Fruit fly (Drosophila melanogaster) whole organism, embryonic: Measurements from ENCODE around the gene CG15196.

Experiments
- Antp ChIP-seq: fragments of 200-800 bp; sonication (Bioruptor generic); optimal IDR thresholded peaks from 3 replicates; lab custom pipeline; 2016; ENCODE audit warnings: missing biosample characterization, missing genetic modification characterization
- Atf3 ChIP-seq: fragments of 200-800 bp; sonication (Bioruptor generic); optimal IDR thresholded peaks from 3 replicates; lab custom pipeline; 2016; ENCODE audit warnings: missing biosample characterization, missing genetic modification characterization
- C15 ChIP-seq: fragments of 200-800 bp; sonication (Bioruptor generic); IDR thresholded peaks from 3 replicates; pipeline ENCODE4 v1.3.6; 2022; ENCODE audit warnings: missing biosample characterization, missing genetic modification characterization
- CG10654 ChIP-seq: fragments of 200-800 bp; sonication (Bioruptor generic); optimal IDR thresholded peaks from 2 replicates; lab custom pipeline; 2016; ENCODE audit warnings: missing biosample characterization, missing genetic modification characterization
- CG11456 ChIP-seq: fragments of 200-800 bp; sonication (Bioruptor generic); IDR thresholded peaks from 3 replicates; pipeline ENCODE4 v1.3.6; 2022; ENCODE audit warnings: missing biosample characterization, missing genetic modification characterization
- CG12744 ChIP-seq: fragments of 200-800 bp; sonication (Bioruptor generic); optimal IDR thresholded peaks from 2 replicates; lab custom pipeline; 2016; ENCODE audit warnings: missing biosample characterization, missing genetic modification characterization
- CG14014 ChIP-seq: fragments of 200-800 bp; sonication (Bioruptor generic); IDR thresholded peaks from 2 replicates; pipeline ENCODE4 v1.3.6; 2022; ENCODE audit warnings: missing biosample characterization, missing genetic modification characterization
- CG14860 ChIP-seq: fragments of 200-800 bp; sonication (Bioruptor generic); IDR thresholded peaks from 3 replicates; pipeline ENCODE4 v1.3.6; 2022; ENCODE audit warnings: missing biosample characterization, missing genetic modification characterization; ENCODE audit not compliant: partially characterized antibody
- CG15514 ChIP-seq: fragments of 200-800 bp; sonication (Bioruptor generic); optimal IDR thresholded peaks from 3 replicates; lab custom pipeline; 2017; ENCODE audit warnings: missing biosample characterization, missing genetic modification characterization, mild to moderate bottlenecking, moderate library complexity, missing genetic modification reagents
- CG17186 ChIP-seq: fragments of 200-800 bp; sonication (Bioruptor generic); optimal IDR thresholded peaks from 3 replicates; lab custom pipeline; 2017; ENCODE audit warnings: missing biosample characterization, missing genetic modification reagents, missing genetic modification characterization
- CG17359 ChIP-seq: fragments of 200-800 bp; sonication (Bioruptor generic); optimal IDR thresholded peaks from 3 replicates; lab custom pipeline; 2018; ENCODE audit warnings: missing biosample characterization, mild to moderate bottlenecking, missing genetic modification characterization, moderate library complexity
- CG17568 ChIP-seq: fragments of 200-800 bp; sonication (Bioruptor generic); optimal IDR thresholded peaks from 2 replicates; lab custom pipeline; 2018; ENCODE audit warnings: missing biosample characterization, mild to moderate bottlenecking, missing genetic modification characterization, moderate library complexity
- CG18619 ChIP-seq: fragments of 200-800 bp; sonication (Bioruptor generic); optimal IDR thresholded peaks from 3 replicates; lab custom pipeline; 2017; ENCODE audit warnings: missing biosample characterization, mild to moderate bottlenecking, missing genetic modification characterization
- CG2116 ChIP-seq: fragments of 200-800 bp; sonication (Bioruptor generic); optimal IDR thresholded peaks from 3 replicates; lab custom pipeline; 2018; ENCODE audit warnings: missing biosample characterization, mild to moderate bottlenecking, missing genetic modification characterization
- CG2712 ChIP-seq: fragments of 200-800 bp; optimal IDR thresholded peaks from 3 replicates; lab custom pipeline; 2019; ENCODE audit warnings: missing biosample characterization, mild to moderate bottlenecking, missing genetic modification characterization, moderate library complexity
- CG33213 ChIP-seq: fragments of 200-800 bp; sonication (Bioruptor generic); optimal IDR thresholded peaks from 3 replicates; lab custom pipeline; 2016; ENCODE audit warnings: missing biosample characterization, missing genetic modification characterization
- CG42726 ChIP-seq: fragments of 200-800 bp; sonication (Bioruptor generic); IDR thresholded peaks from 2 replicates; pipeline ENCODE4 v1.3.6; 2022; ENCODE audit warnings: missing biosample characterization, missing genetic modification characterization; ENCODE audit not compliant: partially characterized antibody
- CG4282 ChIP-seq: fragments of 200-800 bp; sonication (Bioruptor generic); optimal IDR thresholded peaks from 2 replicates; lab custom pipeline; 2016; ENCODE audit warnings: missing biosample characterization, missing genetic modification characterization
- CG43689 ChIP-seq: fragments of 200-800 bp; sonication (Bioruptor generic); IDR thresholded peaks from 2 replicates; pipeline ENCODE4 v1.3.6; 2022; ENCODE audit warnings: missing biosample characterization, missing genetic modification characterization
- CG4820 ChIP-seq: fragments of 200-800 bp; sonication (Bioruptor generic); optimal IDR thresholded peaks from 3 replicates; lab custom pipeline; 2016; ENCODE audit warnings: missing biosample characterization, missing genetic modification characterization
- CG6854 ChIP-seq: fragments of 200-800 bp; sonication (Bioruptor generic); optimal IDR thresholded peaks from 3 replicates; lab custom pipeline; 2017; ENCODE audit warnings: missing biosample characterization, mild to moderate bottlenecking, missing genetic modification characterization
- CG7357 ChIP-seq: fragments of 200-800 bp; sonication (Bioruptor generic); IDR thresholded peaks from 3 replicates; pipeline ENCODE4 v1.3.6; 2022; ENCODE audit warnings: missing biosample characterization, missing genetic modification characterization
- CG9727 ChIP-seq: fragments of 200-800 bp; sonication (Bioruptor generic); optimal IDR thresholded peaks from 3 replicates; lab custom pipeline; 2017; ENCODE audit warnings: missing biosample characterization, mild to moderate bottlenecking, missing genetic modification characterization
- Dad ChIP-seq: fragments of 200-800 bp; sonication (Bioruptor generic); optimal IDR thresholded peaks from 3 replicates; lab custom pipeline; 2016; ENCODE audit warnings: missing biosample characterization, missing genetic modification characterization
- Ets65A ChIP-seq: fragments of 200-800 bp; sonication (Bioruptor generic); peaks from one replicate; lab custom pipeline; 2016; ENCODE audit warnings: missing biosample characterization, missing genetic modification characterization
- Gsc ChIP-seq: fragments of 200-800 bp; sonication (Bioruptor generic); IDR thresholded peaks from 2 replicates; pipeline ENCODE4 v1.3.6; 2022; ENCODE audit warnings: missing biosample characterization, missing genetic modification characterization
- Jarid2 ChIP-seq: fragments of 200-800 bp; sonication (Bioruptor generic); optimal IDR thresholded peaks from 3 replicates; lab custom pipeline; 2017; ENCODE audit warnings: mild to moderate bottlenecking, missing biosample characterization, missing genetic modification reagents, missing genetic modification characterization
- TFAM ChIP-seq: fragments of 200-800 bp; sonication (Bioruptor generic); optimal IDR thresholded peaks from 2 replicates; lab custom pipeline; 2017; ENCODE audit warnings: missing biosample characterization, missing genetic modification characterization, inconsistent platforms
- Taf1 ChIP-seq: fragments of 200-800 bp; sonication (Bioruptor generic); IDR thresholded peaks from 2 replicates; pipeline ENCODE4 v1.3.6; 2022; ENCODE audit warnings: missing biosample characterization, missing genetic modification characterization
- Usf ChIP-seq: fragments of 200-800 bp; sonication (Bioruptor generic); optimal IDR thresholded peaks from 2 replicates; lab custom pipeline; 2017; ENCODE audit warnings: missing genotype, missing biosample characterization, missing genetic modification characterization
- ab ChIP-seq: fragments of 200-800 bp; sonication (Bioruptor generic); optimal IDR thresholded peaks from 2 replicates; lab custom pipeline; 2016; ENCODE audit warnings: missing biosample characterization, missing genetic modification characterization
- ap ChIP-seq: fragments of 200-800 bp; sonication (Bioruptor generic); IDR thresholded peaks from 2 replicates; pipeline ENCODE4 v1.3.6; 2022; ENCODE audit warnings: missing biosample characterization, missing genetic modification characterization
- bowl ChIP-seq: fragments of 200-800 bp; sonication (Bioruptor generic); IDR thresholded peaks from 2 replicates; pipeline ENCODE4 v1.3.6; 2022; ENCODE audit warnings: missing biosample characterization, missing genetic modification characterization
- da ChIP-seq: fragments of 200-800 bp; sonication (Bioruptor generic); optimal IDR thresholded peaks from 2 replicates; lab custom pipeline; 2016; ENCODE audit warnings: missing biosample characterization, missing genetic modification characterization
- dimm ChIP-seq: fragments of 200-800 bp; sonication (Bioruptor generic); IDR thresholded peaks from 2 replicates; pipeline ENCODE4 v1.3.6; 2022; ENCODE audit warnings: missing biosample characterization, missing genetic modification characterization
- dm ChIP-seq: fragments of 200-800 bp; sonication (Bioruptor generic); optimal IDR thresholded peaks from 3 replicates; lab custom pipeline; 2016; ENCODE audit warnings: missing biosample characterization, missing genetic modification characterization
- eyg ChIP-seq: fragments of 200-800 bp; sonication (Bioruptor generic); optimal IDR thresholded peaks from 3 replicates; lab custom pipeline; 2016; ENCODE audit warnings: missing biosample characterization, missing genetic modification characterization
- fd102C ChIP-seq: fragments of 200-800 bp; sonication (Bioruptor generic); optimal IDR thresholded peaks from 2 replicates; lab custom pipeline; 2018; ENCODE audit warnings: missing biosample characterization, mild to moderate bottlenecking, missing genetic modification characterization, moderate library complexity
- grn ChIP-seq: fragments of 200-800 bp; sonication (Bioruptor generic); optimal IDR thresholded peaks from 3 replicates; lab custom pipeline; 2017; ENCODE audit warnings: missing biosample characterization, missing genetic modification characterization
- her ChIP-seq: fragments of 200-800 bp; sonication (Bioruptor generic); optimal IDR thresholded peaks from 2 replicates; lab custom pipeline; 2016; ENCODE audit warnings: missing biosample characterization, missing genetic modification characterization
- insv ChIP-seq, 2 experiments: fragments of 200-800 bp; sonication (Bioruptor generic); optimal IDR thresholded peaks; 3 replicates each; lab custom pipeline; 2016 to 2018; ENCODE audit warnings: missing biosample characterization in 2 of 2, missing genetic modification characterization in 2 of 2
- inv ChIP-seq: fragments of 200-800 bp; sonication (Bioruptor generic); IDR thresholded peaks from 2 replicates; pipeline ENCODE4 v1.3.6; 2022; ENCODE audit warnings: missing biosample characterization, missing genetic modification characterization; ENCODE audit not compliant: partially characterized antibody
- jumu ChIP-seq: fragments of 200-800 bp; sonication (Bioruptor generic); optimal IDR thresholded peaks from 3 replicates; lab custom pipeline; 2016; ENCODE audit warnings: missing biosample characterization, missing genetic modification characterization
- mam ChIP-seq: fragments of 200-800 bp; sonication (Bioruptor generic); optimal IDR thresholded peaks from 3 replicates; lab custom pipeline; 2016; ENCODE audit warnings: missing biosample characterization, missing genetic modification characterization
- mld ChIP-seq: fragments of 200-800 bp; sonication (Bioruptor generic); IDR thresholded peaks from 3 replicates; pipeline ENCODE4 v1.3.6; 2022; ENCODE audit warnings: missing biosample characterization, missing genetic modification characterization; ENCODE audit not compliant: partially characterized antibody
- sd ChIP-seq: fragments of 200-800 bp; sonication (Bioruptor generic); optimal IDR thresholded peaks from 3 replicates; lab custom pipeline; 2018; ENCODE audit warnings: missing biosample characterization, mild to moderate bottlenecking, missing genetic modification characterization, moderate library complexity
- so ChIP-seq: fragments of 200-800 bp; sonication (Bioruptor generic); IDR thresholded peaks from 3 replicates; pipeline ENCODE4 v1.3.6; 2022; ENCODE audit warnings: missing biosample characterization, missing genetic modification characterization
- sob ChIP-seq: fragments of 200-800 bp; sonication (Bioruptor generic); IDR thresholded peaks from 2 replicates; pipeline ENCODE4 v1.3.6; 2022; ENCODE audit warnings: missing biosample characterization, missing genetic modification characterization
- sug ChIP-seq: fragments of 200-800 bp; optimal IDR thresholded peaks from 2 replicates; lab custom pipeline; 2019; ENCODE audit warnings: missing biosample characterization, mild to moderate bottlenecking, missing genetic modification characterization, moderate library complexity
- usp ChIP-seq: fragments of >200 bp; optimal IDR thresholded peaks from 2 replicates; lab custom pipeline; 2017; ENCODE audit warnings: missing biosample characterization, missing genetic modification characterization
- vvl ChIP-seq: fragments of 200-800 bp; sonication (Bioruptor generic); IDR thresholded peaks from 2 replicates; pipeline ENCODE4 v1.3.6; 2022; ENCODE audit warnings: missing biosample characterization, missing genetic modification characterization
- zfh1 ChIP-seq: fragments of 200-800 bp; sonication (Bioruptor generic); IDR thresholded peaks from 3 replicates; pipeline ENCODE4 v1.3.6; 2022; ENCODE audit warnings: missing biosample characterization, missing genetic modification characterization

CG15196 gene

dm6 chrX:11379139-11379538, 30.6 kb upstream of the CG15196 start (continued):
- TF ChIP-seq insv (GFP tag; optimal IDR thresholded peaks at IDR 0.05; lab: Kevin White, UChicago) (no peak), CG43689 (GFP tag; lab: Robert Waterston, UW) (no peak), mam (GFP tag; lab: Kevin White, UChicago) (peak; percentile 50), CG14014 (peak; percentile 46), CG2116 (GFP tag; lab: Kevin White, UChicago) (no peak), dm (GFP tag; lab: Kevin White, UChicago) (no peak), Ets65A (GFP tag; lab: Kevin White, UChicago) (peak; percentile 47), Dad (GFP tag; lab: Kevin White, UChicago) (no peak), da (GFP tag; lab: Kevin White, UChicago) (no peak), CG17359 (tag; lab: Kevin White, UChicago) (peak; percentile 46), C15 (no peak), Atf3 (GFP tag; lab: Kevin White, UChicago) (no peak), so (GFP tag; lab: Robert Waterston, UW) (peak; percentile 23; the same call in 1 of the 3 replicates), zfh1 (peak; percentile 45; the same call in 1 of the 3 replicates), inv (GFP tag; lab: Robert Waterston, UW) (no peak), Taf1 (peak; percentile 40; the same call in 1 of the 2 replicates), CG4820 (no peak), CG6854 (GFP tag; lab: Kevin White, UChicago) (no peak), bowl (GFP tag; lab: Robert Waterston, UW) (no peak), CG17568 (GFP tag; lab: Kevin White, UChicago) (no peak), grn (GFP tag; lab: Kevin White, UChicago) (no peak), CG42726 (GFP tag; lab: Robert Waterston, UW) (no peak), ap (GFP tag; lab: Robert Waterston, UW) (peak; percentile 19; the same call in 1 of the 2 replicates), jumu (no peak), CG7357 (no peak), mld (GFP tag; lab: Robert Waterston, UW) (no peak), CG12744 (no peak), Gsc (no peak), CG17186 (GFP tag; lab: Kevin White, UChicago) (no peak), CG10654 (GFP tag; lab: Kevin White, UChicago) (no peak), CG15514 (GFP tag; lab: Kevin White, UChicago) (no peak), ab (no peak), sd (no peak), vvl (GFP tag; lab: Robert Waterston, UW) (peak; percentile 65), Antp (GFP tag; lab: Kevin White, UChicago) (peak; percentile 1), CG11456 (0 out of 3 replicates have a peak, but pooled peaks have one; percentile 50), CG2712 (tag; lab: Kevin White, UChicago) (peak; percentile 50), dimm (peak; percentile 15; the same call in 1 of the 2 replicates), TFAM (no peak), her (GFP tag; lab: Kevin White, UChicago) (no peak), usp (GFP tag; lab: Kevin White, UChicago) (no peak), eyg (GFP tag; lab: Kevin White, UChicago) (no peak), sob (peak; percentile 61; the same call in 1 of the 2 replicates), CG14860 (GFP tag; lab: Robert Waterston, UW) (no peak), CG9727 (peak; percentile 3), CG4282 (no peak), CG33213 (GFP tag; lab: Kevin White, UChicago) (no peak), sug (peak; percentile 40), Jarid2 (GFP tag; lab: Kevin White, UChicago) (no peak), CG18619 (GFP tag; lab: Kevin White, UChicago) (peak; percentile 14), Usf (no peak), fd102C (GFP tag; lab: Kevin White, UChicago) (no peak)
